Fruit fly (Drosophila melanogaster): ENCODE data around the gene CG12071.
A peak's percentile ranks its signal among the peaks of the same experiment; 100 is the strongest.

The CG12071 gene

DNA sequence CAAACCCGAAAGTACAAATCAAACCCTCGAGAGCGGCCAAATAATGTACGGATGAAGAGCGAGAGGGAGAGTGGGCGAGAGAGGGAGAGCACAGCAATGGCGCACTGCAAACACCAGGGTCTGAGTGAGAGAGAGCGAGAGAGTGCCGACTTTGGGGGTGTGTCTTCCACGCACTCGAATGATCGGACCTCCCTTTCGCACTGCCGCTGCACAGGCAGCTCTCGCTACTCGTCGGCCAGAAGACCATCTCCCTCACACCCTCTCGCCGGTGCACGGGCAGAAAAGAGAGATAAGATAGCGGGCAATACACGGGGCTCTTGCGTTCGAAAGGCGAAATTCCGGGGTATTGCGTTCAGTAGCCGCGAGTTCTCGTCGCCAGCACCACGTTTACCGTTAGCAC, 31.6 kb upstream of the CG12071 start, which contains the start of gene Ptx1 (continued):
- no peak for TF ChIP-seq CG6689 (GFP tag; IDR thresholded peaks at IDR 0.05)
- TF ChIP-seq Fer3 (tag; optimal IDR thresholded peaks at IDR 0.05), result no peak
- peak; percentile 27 for TF ChIP-seq sug (tag; optimal IDR thresholded peaks at IDR 0.05)
- TF ChIP-seq Antp (GFP tag; optimal IDR thresholded peaks at IDR 0.05), result no peak
- TF ChIP-seq Nf-YA (GFP tag; IDR thresholded peaks at IDR 0.05), result peak; percentile 92
- no peak for TF ChIP-seq croc (GFP tag; conservative IDR thresholded peaks at IDR 0.05)
- no peak for TF ChIP-seq nau (GFP tag; optimal IDR thresholded peaks at IDR 0.05)
- TF ChIP-seq Oli (tag; optimal IDR thresholded peaks at IDR 0.05), result no peak
- no peak for TF ChIP-seq E2f2 (GFP tag; IDR thresholded peaks at IDR 0.05)
- no peak for TF ChIP-seq Ets97D (GFP tag; optimal IDR thresholded peaks at IDR 0.05)
- peak; percentile 19 for TF ChIP-seq CG10979 (tag; optimal IDR thresholded peaks at IDR 0.05)
- TF ChIP-seq CG8388 (GFP tag; optimal IDR thresholded peaks at IDR 0.05), result no peak
- no peak for TF ChIP-seq CG31441 (GFP tag; IDR thresholded peaks at IDR 0.05)
- TF ChIP-seq CG13894 (tag; optimal IDR thresholded peaks at IDR 0.05), result no peak
- TF ChIP-seq sr (GFP tag; IDR thresholded peaks at IDR 0.05), result 0 out of 3 replicates have a peak, but pooled peaks have one; percentile 51
- TF ChIP-seq CG31388 (GFP tag; optimal IDR thresholded peaks at IDR 0.05), result no peak
- no peak for TF ChIP-seq MBD-R2 (GFP tag; IDR thresholded peaks at IDR 0.05)
- peak; percentile 26 for TF ChIP-seq Hmr (GFP tag; optimal IDR thresholded peaks at IDR 0.05)
- no peak for TF ChIP-seq dati (GFP tag; IDR thresholded peaks at IDR 0.05)
- TF ChIP-seq CG3726 (GFP tag; IDR thresholded peaks at IDR 0.05), result no peak
- TF ChIP-seq CG18011 (GFP tag; optimal IDR thresholded peaks at IDR 0.05), result no peak
- TF ChIP-seq sens (GFP tag), result peak; percentile 63
- 0 out of 2 replicates have a peak, but pooled peaks have one; percentile 43 for TF ChIP-seq ara (GFP tag; IDR thresholded peaks at IDR 0.05)
- no peak; the same call in 1 of the 2 replicates for TF ChIP-seq Xrp1 (GFP tag; IDR thresholded peaks at IDR 0.05)
- peak; percentile 63 for TF ChIP-seq lab (GFP tag; optimal IDR thresholded peaks at IDR 0.05)
- TF ChIP-seq CG17802 (tag; optimal IDR thresholded peaks at IDR 0.05), result no peak
- no peak for TF ChIP-seq Dek (tag; optimal IDR thresholded peaks at IDR 0.05)
- TF ChIP-seq Ada2b (GFP tag; IDR thresholded peaks at IDR 0.05), result no peak
- TF ChIP-seq Awh (GFP tag; IDR thresholded peaks at IDR 0.05), result no peak
- TF ChIP-seq CG2202 (tag; optimal IDR thresholded peaks at IDR 0.05), result no peak
- no peak for TF ChIP-seq CG31365 (tag; optimal IDR thresholded peaks at IDR 0.05)
- no peak for TF ChIP-seq CG10431 (GFP tag; optimal IDR thresholded peaks at IDR 0.05)
- no peak for TF ChIP-seq Usf (GFP tag; optimal IDR thresholded peaks at IDR 0.05)
- TF ChIP-seq CG11723 (GFP tag; optimal IDR thresholded peaks at IDR 0.05), result no peak
- TF ChIP-seq Hr78 (GFP tag; optimal IDR thresholded peaks at IDR 0.05), result no peak
- TF ChIP-seq lmd (GFP tag; IDR thresholded peaks at IDR 0.05), result no peak
- TF ChIP-seq Ets65A (GFP tag), result no peak
- TF ChIP-seq Nf-YB (GFP tag; optimal IDR thresholded peaks at IDR 0.05), result peak; percentile 98
- no peak for TF ChIP-seq dan (GFP tag; IDR thresholded peaks at IDR 0.05)
- TF ChIP-seq Hsf (GFP tag; optimal IDR thresholded peaks at IDR 0.05), result no peak
- TF ChIP-seq usp (GFP tag; optimal IDR thresholded peaks at IDR 0.05), result no peak
- no peak for TF ChIP-seq klu (GFP tag; IDR thresholded peaks at IDR 0.05)
- TF ChIP-seq CG18764 (GFP tag; optimal IDR thresholded peaks at IDR 0.05), result no peak
- TF ChIP-seq CG1832 (GFP tag; optimal IDR thresholded peaks at IDR 0.05), result peak; percentile 100
- no peak for TF ChIP-seq crc (GFP tag; optimal IDR thresholded peaks at IDR 0.05)
- TF ChIP-seq CG32767 (GFP tag; IDR thresholded peaks at IDR 0.05), result peak; percentile 62; the same call in 1 of the 2 replicates
- no peak for TF ChIP-seq CG1233 (GFP tag; optimal IDR thresholded peaks at IDR 0.05)
- TF ChIP-seq CG2875 (GFP tag; optimal IDR thresholded peaks at IDR 0.05), result no peak
- TF ChIP-seq ftz-f1 (GFP tag; optimal IDR thresholded peaks at IDR 0.05), result peak; percentile 69
- no peak for TF ChIP-seq CG9932 (GFP tag; IDR thresholded peaks at IDR 0.05)
